Fruit fly (Drosophila melanogaster): ENCODE results near the gene CG13855.
A peak's percentile ranks its signal among the peaks of the same experiment; 100 is the strongest.

CG13855 gene

DNA sequence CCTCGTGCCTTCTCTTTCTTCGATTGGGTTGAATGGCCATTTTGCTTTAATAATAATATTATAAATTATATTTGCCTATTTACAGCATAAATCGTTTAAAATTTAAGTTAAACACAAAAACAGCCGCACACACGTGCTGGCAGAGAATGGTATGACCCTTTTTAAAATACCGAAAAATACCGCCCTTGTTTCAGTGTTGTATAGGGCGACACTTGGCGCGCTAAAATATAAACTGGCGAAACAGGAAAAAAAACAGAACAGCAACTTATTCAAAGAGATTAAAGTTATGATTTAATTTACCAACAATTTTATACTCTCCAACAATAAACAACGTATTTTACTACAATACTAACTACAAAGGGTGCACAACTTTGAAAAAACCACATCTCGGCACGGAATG, 40.8 kb downstream of the CG13855 start, which contains the start of gene CG12499:
Gene CG12499, minus strand, starts transcription at position 95 of the 400 bp plus-strand sequence.
- TF ChIP-seq CG14710 (tag; optimal IDR thresholded peaks at IDR 0.05) (peak; percentile 41), MBD-R2 (GFP tag; IDR thresholded peaks at IDR 0.05) (peak; percentile 50; the same call in 1 of the 2 replicates), Ets97D (GFP tag; optimal IDR thresholded peaks at IDR 0.05) (peak; percentile 20), Max (GFP tag; optimal IDR thresholded peaks at IDR 0.05) (peak; percentile 75), pzg (GFP tag; optimal IDR thresholded peaks at IDR 0.05) (peak; percentile 46), jing (GFP tag; optimal IDR thresholded peaks at IDR 0.05) (no peak), MESR4 (GFP tag; optimal IDR thresholded peaks at IDR 0.05) (peak; percentile 38), NfI (GFP tag; optimal IDR thresholded peaks at IDR 0.05) (no peak), CG2116 (GFP tag; optimal IDR thresholded peaks at IDR 0.05) (peak; percentile 25), CG15514 (GFP tag; optimal IDR thresholded peaks at IDR 0.05) (peak; percentile 7), dm (GFP tag; optimal IDR thresholded peaks at IDR 0.05) (peak; percentile 69), CG18262 (tag; optimal IDR thresholded peaks at IDR 0.05) (no peak), CG9797 (GFP tag; optimal IDR thresholded peaks at IDR 0.05) (peak; percentile 36), peb (GFP tag; IDR thresholded peaks at IDR 0.05) (no peak), CG14014 (GFP tag; IDR thresholded peaks at IDR 0.05) (no peak), trem (tag; optimal IDR thresholded peaks at IDR 0.05) (peak; percentile 20), YL-1 (GFP tag; optimal IDR thresholded peaks at IDR 0.05) (peak; percentile 32), CG2875 (GFP tag; optimal IDR thresholded peaks at IDR 0.05) (no peak), CG10267 (tag; optimal IDR thresholded peaks at IDR 0.05) (peak; percentile 89), Dp (GFP tag; optimal IDR thresholded peaks at IDR 0.05) (peak; percentile 90), cwo (GFP tag; optimal IDR thresholded peaks at IDR 0.05) (peak; percentile 92), Myb (GFP tag; optimal IDR thresholded peaks at IDR 0.05) (peak; percentile 31), gfzf (GFP tag; optimal IDR thresholded peaks at IDR 0.05) (peak; percentile 73), BtbVII (GFP tag; optimal IDR thresholded peaks at IDR 0.05) (peak; percentile 7), CkIIα-i1 (GFP tag; IDR thresholded peaks at IDR 0.05) (no peak), CG16815 (GFP tag; optimal IDR thresholded peaks at IDR 0.05) (no peak), sd (tag; optimal IDR thresholded peaks at IDR 0.05) (peak; percentile 45), E2f2 (GFP tag; IDR thresholded peaks at IDR 0.05) (peak; percentile 94)

DNA sequence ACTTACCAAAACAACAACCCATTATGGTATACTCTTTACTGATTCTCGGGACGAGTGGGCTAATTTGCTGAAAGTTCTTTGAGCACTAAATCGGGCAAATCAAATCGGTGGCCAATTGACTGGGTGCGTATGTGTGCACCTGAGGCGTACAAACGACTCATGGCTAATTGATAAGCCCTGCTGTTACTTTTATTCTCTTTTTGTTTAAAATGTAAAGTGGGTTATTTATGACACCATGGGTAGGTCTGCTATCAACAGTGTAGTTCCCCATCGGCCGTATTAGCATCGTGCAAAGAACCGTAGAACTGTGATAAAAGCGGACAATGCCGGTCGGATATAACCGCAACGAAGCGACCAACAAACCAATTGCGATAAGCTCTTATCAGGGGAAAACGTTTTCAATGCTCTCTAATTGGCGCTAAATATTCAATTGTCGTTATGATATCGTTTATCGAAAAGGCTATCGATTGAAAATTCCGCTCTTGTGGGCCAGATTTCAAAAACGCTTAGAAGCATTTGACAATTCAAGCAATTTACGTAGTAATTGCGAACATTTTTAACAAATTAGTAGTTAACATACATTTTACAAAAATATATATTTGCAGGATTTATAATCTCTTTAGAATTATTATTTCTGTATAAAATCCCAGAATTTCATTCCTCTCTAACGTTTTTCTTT, 41.6 kb downstream of the CG13855 start, which contains the start of gene CG34288:
Gene CG34288, minus strand, starts transcription at position 69 of the 679 bp plus-strand sequence.
- TF ChIP-seq Chrac-16 (GFP tag; optimal IDR thresholded peaks at IDR 0.05) (no peak), caup (GFP tag; optimal IDR thresholded peaks at IDR 0.05; ENCODE audit: severe bottlenecking) (peak; percentile 34), ac (GFP tag; optimal IDR thresholded peaks at IDR 0.05) (no peak), pzg (GFP tag; optimal IDR thresholded peaks at IDR 0.05) (no peak), wor (GFP tag; IDR thresholded peaks at IDR 0.05) (no peak), al (GFP tag; IDR thresholded peaks at IDR 0.05) (peak; percentile 44; the same call in 1 of the 2 replicates), Dip2 (GFP tag; IDR thresholded peaks at IDR 0.05) (no peak), fd102C (GFP tag; optimal IDR thresholded peaks at IDR 0.05) (no peak), row (GFP tag; IDR thresholded peaks at IDR 0.05) (peak; percentile 93), Bdp1 (GFP tag; optimal IDR thresholded peaks at IDR 0.05) (no peak), Oli (tag; optimal IDR thresholded peaks at IDR 0.05) (peak; percentile 2), CG15479 (GFP tag; optimal IDR thresholded peaks at IDR 0.05) (no peak), CG17829 (tag; optimal IDR thresholded peaks at IDR 0.05) (no peak), ash1 (GFP tag; optimal IDR thresholded peaks at IDR 0.05) (no peak), insv (GFP tag; optimal IDR thresholded peaks at IDR 0.05) (no peak), Atf-2 (GFP tag; optimal IDR thresholded peaks at IDR 0.05) (no peak), dysf (GFP tag; IDR thresholded peaks at IDR 0.05) (peak; percentile 59; the same call in 2 of the 3 replicates), CG10321 (GFP tag; IDR thresholded peaks at IDR 0.05) (no peak), Antp (GFP tag; optimal IDR thresholded peaks at IDR 0.05) (peak; percentile 68), Hsf (GFP tag; optimal IDR thresholded peaks at IDR 0.05) (no peak), Hr39 (optimal IDR thresholded peaks at IDR 0.05) (no peak), CG12942 (GFP tag; optimal IDR thresholded peaks at IDR 0.05) (no peak), Hmr (GFP tag; optimal IDR thresholded peaks at IDR 0.05) (no peak), CG16863 (GFP tag; optimal IDR thresholded peaks at IDR 0.05) (no peak)
